Fruit fly (Drosophila melanogaster) whole organism, wandering third instar larva: Measurements from ENCODE around the gene MCTS1.

Experiments
- CrebA ChIP-seq: fragments of 200-800 bp; sonication (Bioruptor generic); optimal IDR thresholded peaks from 2 replicates; lab custom pipeline; 2016; ENCODE audit warnings: missing biosample characterization, mild to moderate bottlenecking, missing genetic modification characterization, borderline replicate concordance
- Dfd ChIP-seq: fragments of >200 bp; optimal IDR thresholded peaks from 2 replicates; lab custom pipeline; 2017; ENCODE audit warnings: missing biosample characterization, missing genetic modification characterization
- HLH106 ChIP-seq: fragments of 200-800 bp; optimal IDR thresholded peaks from 3 replicates; lab custom pipeline; 2019; ENCODE audit warnings: missing biosample characterization, mild to moderate bottlenecking, missing genetic modification characterization, moderate library complexity
- Hr78 ChIP-seq: fragments of >200 bp; optimal IDR thresholded peaks from 2 replicates; lab custom pipeline; 2017; ENCODE audit warnings: missing biosample characterization, missing genetic modification characterization
- Hr83 ChIP-seq: fragments of 200-300 bp; sonication (Bioruptor generic); optimal IDR thresholded peaks from 2 replicates; lab custom pipeline; 2016; ENCODE audit warnings: missing biosample characterization, mild to moderate bottlenecking, missing genetic modification characterization, moderate library complexity; ENCODE audit not compliant: poor library complexity, severe bottlenecking
- Sp1 ChIP-seq: fragments of 200-800 bp; sonication (Bioruptor generic); optimal IDR thresholded peaks from 3 replicates; lab custom pipeline; 2019; ENCODE audit warnings: missing biosample characterization, mild to moderate bottlenecking, missing genetic modification characterization, moderate library complexity
- Vsx2 ChIP-seq: fragments of 200-300, 225-300 bp; sonication (Bioruptor generic); optimal IDR thresholded peaks from 2 replicates; lab custom pipeline; 2018; ENCODE audit warnings: missing biosample characterization, missing genetic modification characterization; ENCODE audit not compliant: partially characterized antibody
- brk ChIP-seq: fragments of 200-800 bp; sonication (Bioruptor generic); optimal IDR thresholded peaks from 2 replicates; lab custom pipeline; 2016; ENCODE audit warnings: missing biosample characterization, mild to moderate bottlenecking, missing genetic modification characterization
- dmrt93B ChIP-seq: fragments of 200-800 bp; sonication (Bioruptor generic); optimal IDR thresholded peaks from 2 replicates; lab custom pipeline; 2018; ENCODE audit warnings: missing biosample characterization, mild to moderate bottlenecking, missing genetic modification characterization
- foxo ChIP-seq, 2 experiments: fragments of 200-800 bp; sonication (Bioruptor generic); optimal IDR thresholded peaks; 2 replicates in 1 of 2; 3 replicates in 1 of 2; lab custom pipeline; 2016 to 2017; ENCODE audit warnings: missing biosample characterization in 2 of 2, missing genetic modification characterization in 2 of 2
- lola ChIP-seq: fragments of >200 bp; optimal IDR thresholded peaks from 2 replicates; lab custom pipeline; 2017; ENCODE audit warnings: missing biosample characterization, missing genetic modification characterization
- pan ChIP-seq: fragments of >200 bp; optimal IDR thresholded peaks from 2 replicates; lab custom pipeline; 2017
- psq ChIP-seq: fragments of 200-800 bp; sonication (Bioruptor generic); optimal IDR thresholded peaks from 3 replicates; lab custom pipeline; 2017; ENCODE audit warnings: missing biosample characterization, mild to moderate bottlenecking, missing genetic modification characterization, moderate library complexity
- rgr ChIP-seq: fragments of 200-800 bp; sonication (Bioruptor generic); optimal IDR thresholded peaks from 3 replicates; lab custom pipeline; 2016; ENCODE audit warnings: missing biosample characterization, mild to moderate bottlenecking, missing genetic modification characterization
- tai ChIP-seq: sonication (Bioruptor generic); optimal IDR thresholded peaks from 2 replicates; lab custom pipeline; 2016; ENCODE audit warnings: missing biosample characterization, missing genetic modification characterization
- woc ChIP-seq: sonication (Bioruptor generic); optimal IDR thresholded peaks from 2 replicates; lab custom pipeline; 2016; ENCODE audit warnings: missing biosample characterization, mild to moderate bottlenecking, missing genetic modification characterization

The MCTS1 gene

dm6 chrX:6081296-6081695 is 43.6 kb downstream of the MCTS1 start, which contains the start of gene CG4660:
Gene CG4660, minus strand, starts transcription at chrX:6081372.
- TF ChIP-seq Sp1 (GFP tag; lab: Kevin White, UChicago) (no peak), Hr78 (no peak), HLH106 (no peak), lola (GFP tag; lab: Kevin White, UChicago) (no peak), Hr83 (GFP tag; lab: Kevin White, UChicago) (no peak), tai (GFP tag; lab: Kevin White, UChicago) (no peak), rgr (GFP tag; lab: Kevin White, UChicago) (no peak), pan (lab: Kevin White, UChicago) (no peak), Dfd (GFP tag; lab: Kevin White, UChicago) (no peak), psq (no peak), CrebA (GFP tag; lab: Kevin White, UChicago) (no peak), brk (GFP tag; lab: Kevin White, UChicago) (no peak), dmrt93B (GFP tag; lab: Kevin White, UChicago) (no peak), Vsx2 (GFP tag; lab: Kevin White, UChicago) (no peak), woc (no peak), foxo (GFP tag; optimal IDR thresholded peaks at IDR 0.05; lab: Kevin White, UChicago) (no peak)
